Worm (Caenorhabditis elegans) whole organism, early embryonic: ENCODE results near the gene C02E7.6.

ENCODE experiments used
- ama-1 ChIP-seq: fragments of 150-350 bp; optimal IDR thresholded peaks from 2 replicates; lab custom pipeline; 2014
- ceh-36 ChIP-seq: sonication (generic microtip); optimal IDR thresholded peaks from 2 replicates; lab custom pipeline; 2016; ENCODE audit warnings: missing genetic modification characterization, inconsistent platforms, missing compliant biosample characterization
- flt-1 ChIP-seq: fragments of 200-800 bp; sonication (Bioruptor generic); IDR thresholded peaks from 2 replicates; pipeline ENCODE4 v1.3.6; 2022; ENCODE audit warnings: missing genetic modification characterization, missing compliant biosample characterization
- hmg-4 ChIP-seq: fragments of 200-800 bp; sonication (Bioruptor generic); optimal IDR thresholded peaks from 2 replicates; lab custom pipeline; 2018; ENCODE audit warnings: mild to moderate bottlenecking, missing genetic modification characterization, missing compliant biosample characterization
- hnd-1 ChIP-seq: sonication (generic microtip); optimal IDR thresholded peaks from 2 replicates; lab custom pipeline; 2016; ENCODE audit warnings: missing genetic modification characterization, missing compliant biosample characterization
- pes-1 ChIP-seq: fragments of 200-800 bp; sonication (Bioruptor generic); IDR thresholded peaks from 2 replicates; pipeline ENCODE4 v1.3.6; 2022; ENCODE audit warnings: missing genetic modification reagents, missing genetic modification characterization, missing compliant biosample characterization
- scrt-1 ChIP-seq: fragments of 200-800 bp; sonication (Bioruptor generic); IDR thresholded peaks from 2 replicates; pipeline ENCODE4 v1.3.6; 2022; ENCODE audit warnings: missing genetic modification characterization, missing compliant biosample characterization
- tbx-37 ChIP-seq: fragments of 200-800 bp; sonication (Bioruptor generic); conservative IDR thresholded peaks from 2 replicates; pipeline ENCODE4 v1.3.6; 2022; ENCODE audit warnings: missing genetic modification reagents, missing genetic modification characterization, missing compliant biosample characterization

ce11 chrV:4903696-4904095 lies 15.3 kb upstream of the C02E7.6 start, which contains the start of gene ugt-8:
- TF ChIP-seq ama-1 (lab: Kevin White, UChicago) (no peak), scrt-1 (GFP tag; lab: Robert Waterston, UW) (no peak), pes-1 (GFP tag; lab: Robert Waterston, UW) (no peak), hmg-4 (no peak), tbx-37 (GFP tag; lab: Robert Waterston, UW) (no peak), hnd-1 (tag; lab: Kevin White, UChicago) (no peak), flt-1 (GFP tag; lab: Robert Waterston, UW) (no peak), ceh-36 (tag; lab: Kevin White, UChicago) (no peak)
